Fruit fly (Drosophila melanogaster) whole organism, prepupa: ENCODE measurements around the gene Polr3I.
A peak's percentile ranks its signal among the peaks of the same experiment; 100 is the strongest.

Experiments
- Blimp-1 ChIP-seq: fragments of 200-800 bp; sonication (Bioruptor generic); optimal IDR thresholded peaks from 3 replicates; lab custom pipeline; 2017; ENCODE audit warnings: missing biosample characterization, missing genetic modification characterization, mild to moderate bottlenecking, moderate library complexity, missing genetic modification reagents
- CG10669 ChIP-seq: fragments of 200-800 bp; sonication (Bioruptor generic); optimal IDR thresholded peaks from 3 replicates; lab custom pipeline; 2018; ENCODE audit warnings: missing biosample characterization, mild to moderate bottlenecking, missing genetic modification characterization, moderate library complexity
- CG1621 ChIP-seq: fragments of 200-800 bp; sonication (Bioruptor generic); optimal IDR thresholded peaks from 3 replicates; lab custom pipeline; 2018; ENCODE audit warnings: missing biosample characterization, mild to moderate bottlenecking, missing genetic modification characterization
- CG3032 ChIP-seq: fragments of 200-800 bp; optimal IDR thresholded peaks from 2 replicates; lab custom pipeline; 2019; ENCODE audit warnings: missing biosample characterization, mild to moderate bottlenecking, missing genetic modification characterization, moderate library complexity
- CG31627 ChIP-seq: fragments of 200-800 bp; sonication (Bioruptor generic); optimal IDR thresholded peaks from 3 replicates; lab custom pipeline; 2016; ENCODE audit warnings: missing biosample characterization, missing genetic modification characterization
- CG34406 ChIP-seq: fragments of 200-800 bp; sonication (Bioruptor generic); optimal IDR thresholded peaks from 3 replicates; lab custom pipeline; 2016; ENCODE audit warnings: missing biosample characterization, missing genetic modification characterization
- CG3919 ChIP-seq: fragments of 200-800 bp; sonication (Bioruptor generic); optimal IDR thresholded peaks from 3 replicates; lab custom pipeline; 2016; ENCODE audit warnings: missing biosample characterization, missing genetic modification characterization
- CG4318 ChIP-seq: fragments of 200-800 bp; sonication (Bioruptor generic); optimal IDR thresholded peaks from 3 replicates; lab custom pipeline; 2017; ENCODE audit warnings: missing biosample characterization, mild to moderate bottlenecking, missing genetic modification characterization
- CG6276 ChIP-seq: fragments of 200-800 bp; sonication (Bioruptor generic); optimal IDR thresholded peaks from 2 replicates; lab custom pipeline; 2017; ENCODE audit warnings: missing biosample characterization, mild to moderate bottlenecking, missing genetic modification characterization
- CG6808 ChIP-seq: fragments of 200-800 bp; sonication (Bioruptor generic); optimal IDR thresholded peaks from 3 replicates; lab custom pipeline; 2017; ENCODE audit warnings: missing biosample characterization, missing genetic modification characterization, mild to moderate bottlenecking, moderate library complexity, missing genetic modification reagents
- CG6854 ChIP-seq: fragments of 200-800 bp; sonication (Bioruptor generic); optimal IDR thresholded peaks from 2 replicates; lab custom pipeline; 2017; ENCODE audit warnings: missing biosample characterization, mild to moderate bottlenecking, missing genetic modification characterization
- CG8119 ChIP-seq: fragments of 200-800 bp; sonication (Bioruptor generic); IDR thresholded peaks from 3 replicates; pipeline ENCODE4 v1.3.6; 2022; ENCODE audit warnings: missing biosample characterization, missing genetic modification characterization
- CG8632 ChIP-seq: fragments of 200-800 bp; sonication (Bioruptor generic); optimal IDR thresholded peaks from 3 replicates; lab custom pipeline; 2016; ENCODE audit warnings: missing biosample characterization, missing genetic modification characterization
- CG9139 ChIP-seq: fragments of 200-800 bp; sonication (Bioruptor generic); optimal IDR thresholded peaks from 3 replicates; lab custom pipeline; 2017; ENCODE audit warnings: missing biosample characterization, mild to moderate bottlenecking, missing genetic modification characterization
- Eip75B ChIP-seq: fragments of 200-800 bp; sonication (Bioruptor generic); optimal IDR thresholded peaks from 3 replicates; lab custom pipeline; 2016; ENCODE audit warnings: missing biosample characterization, missing genetic modification characterization
- Eip78C ChIP-seq: fragments of 200-800 bp; sonication (Bioruptor generic); peaks from one replicate; lab custom pipeline; 2016; ENCODE audit warnings: missing biosample characterization, missing genetic modification characterization
- Gug ChIP-seq: fragments of 200-800 bp; sonication (Bioruptor generic); IDR thresholded peaks from 2 replicates; pipeline ENCODE4 v1.3.6; 2022; ENCODE audit warnings: missing biosample characterization, missing genetic modification characterization
- Hr38 ChIP-seq: sonication (Bioruptor generic); optimal IDR thresholded peaks from 2 replicates; lab custom pipeline; 2016; ENCODE audit warnings: missing biosample characterization, missing genetic modification characterization
- Hr39 ChIP-seq: fragments of 200-800 bp; sonication (Bioruptor generic); optimal IDR thresholded peaks from 2 replicates; lab custom pipeline; 2016; ENCODE audit warnings: missing biosample characterization, missing genetic modification characterization
- Hr4 ChIP-seq: fragments of 200-800 bp; sonication (Bioruptor generic); optimal IDR thresholded peaks from 3 replicates; lab custom pipeline; 2016; ENCODE audit warnings: missing biosample characterization, missing genetic modification characterization
- Lpt ChIP-seq: fragments of 200-800 bp; sonication (Bioruptor generic); optimal IDR thresholded peaks from 3 replicates; lab custom pipeline; 2016; ENCODE audit warnings: missing biosample characterization, missing genetic modification characterization
- Smox ChIP-seq: fragments of 200-800 bp; sonication (Bioruptor generic); optimal IDR thresholded peaks from 3 replicates; lab custom pipeline; 2016; ENCODE audit warnings: missing biosample characterization, missing genetic modification characterization
- Sox14 ChIP-seq: fragments of 200-800 bp; sonication (Bioruptor generic); optimal IDR thresholded peaks from 3 replicates; lab custom pipeline; 2016; ENCODE audit warnings: missing biosample characterization, missing genetic modification characterization
- achi ChIP-seq: fragments of 200-800 bp; sonication (Bioruptor generic); optimal IDR thresholded peaks from 3 replicates; lab custom pipeline; 2016; ENCODE audit warnings: missing biosample characterization, missing genetic modification characterization
- dsx ChIP-seq: fragments of 200-800 bp; optimal IDR thresholded peaks from 3 replicates; lab custom pipeline; 2019; ENCODE audit warnings: missing biosample characterization, mild to moderate bottlenecking, missing genetic modification characterization, moderate library complexity; ENCODE audit not compliant: poor library complexity, severe bottlenecking
- eg ChIP-seq: fragments of 200-800 bp; sonication (Bioruptor generic); IDR thresholded peaks from 3 replicates; pipeline ENCODE4 v1.3.6; 2022; ENCODE audit warnings: missing biosample characterization, missing genetic modification characterization
- fd85E ChIP-seq: fragments of 200-800 bp; sonication (Bioruptor generic); optimal IDR thresholded peaks from 3 replicates; lab custom pipeline; 2016; ENCODE audit warnings: missing biosample characterization, missing genetic modification characterization
- fkh ChIP-seq: fragments of 200-800 bp; sonication (Bioruptor generic); optimal IDR thresholded peaks from 3 replicates; lab custom pipeline; 2017; ENCODE audit warnings: missing biosample characterization, mild to moderate bottlenecking, missing genetic modification characterization, moderate library complexity
- lz ChIP-seq: fragments of 200-800 bp; sonication (Bioruptor generic); optimal IDR thresholded peaks from 3 replicates; lab custom pipeline; 2016; ENCODE audit warnings: missing biosample characterization, missing genetic modification characterization
- salr ChIP-seq, 2 experiments: fragments of 200-800 bp; sonication (Bioruptor generic); optimal IDR thresholded peaks; 3 replicates each; lab custom pipeline; 2016 to 2018; ENCODE audit warnings: missing biosample characterization in 2 of 2, missing genetic modification characterization in 2 of 2, mild to moderate bottlenecking in 1 of 2
- ss ChIP-seq, 2 experiments: fragments of 200-800 bp; sonication (Bioruptor generic); optimal IDR thresholded peaks; 2 replicates in 1 of 2; 3 replicates in 1 of 2; lab custom pipeline; 2017 to 2018; ENCODE audit warnings: mild to moderate bottlenecking in 2 of 2, missing biosample characterization in 2 of 2, missing genetic modification characterization in 2 of 2, moderate library complexity in 1 of 2
- svp ChIP-seq: fragments of 200-800 bp; sonication (Bioruptor generic); peaks from one replicate; lab custom pipeline; 2016; ENCODE audit warnings: missing biosample characterization, missing genetic modification characterization
- vri ChIP-seq: fragments of 200-800 bp; sonication (Bioruptor generic); optimal IDR thresholded peaks from 3 replicates; lab custom pipeline; 2016; ENCODE audit warnings: missing biosample characterization, mild to moderate bottlenecking, missing genetic modification characterization

Gene Polr3I

dm6 chrX:16911962-16912361 is 27.6 kb downstream of the Polr3I start:
- TF ChIP-seq dsx (GFP tag; lab: Kevin White, UChicago) (no peak), salr (GFP tag; optimal IDR thresholded peaks at IDR 0.05; lab: Kevin White, UChicago) (no peak), Eip75B (GFP tag; lab: Kevin White, UChicago) (no peak), Sox14 (GFP tag; lab: Kevin White, UChicago) (no peak), CG8119 (GFP tag; lab: Robert Waterston, UW) (no peak), Smox (GFP tag; lab: Kevin White, UChicago) (no peak), CG6808 (no peak), CG8632 (GFP tag; lab: Kevin White, UChicago) (no peak), CG3919 (GFP tag; lab: Kevin White, UChicago) (no peak), fd85E (GFP tag; lab: Kevin White, UChicago) (no peak), CG31627 (GFP tag; lab: Kevin White, UChicago) (no peak), Hr38 (no peak), CG34406 (GFP tag; lab: Kevin White, UChicago) (no peak), lz (GFP tag; lab: Kevin White, UChicago) (no peak), CG4318 (GFP tag; lab: Kevin White, UChicago) (no peak), CG10669 (no peak), Gug (no peak), eg (GFP tag; lab: Robert Waterston, UW) (no peak)

DNA sequence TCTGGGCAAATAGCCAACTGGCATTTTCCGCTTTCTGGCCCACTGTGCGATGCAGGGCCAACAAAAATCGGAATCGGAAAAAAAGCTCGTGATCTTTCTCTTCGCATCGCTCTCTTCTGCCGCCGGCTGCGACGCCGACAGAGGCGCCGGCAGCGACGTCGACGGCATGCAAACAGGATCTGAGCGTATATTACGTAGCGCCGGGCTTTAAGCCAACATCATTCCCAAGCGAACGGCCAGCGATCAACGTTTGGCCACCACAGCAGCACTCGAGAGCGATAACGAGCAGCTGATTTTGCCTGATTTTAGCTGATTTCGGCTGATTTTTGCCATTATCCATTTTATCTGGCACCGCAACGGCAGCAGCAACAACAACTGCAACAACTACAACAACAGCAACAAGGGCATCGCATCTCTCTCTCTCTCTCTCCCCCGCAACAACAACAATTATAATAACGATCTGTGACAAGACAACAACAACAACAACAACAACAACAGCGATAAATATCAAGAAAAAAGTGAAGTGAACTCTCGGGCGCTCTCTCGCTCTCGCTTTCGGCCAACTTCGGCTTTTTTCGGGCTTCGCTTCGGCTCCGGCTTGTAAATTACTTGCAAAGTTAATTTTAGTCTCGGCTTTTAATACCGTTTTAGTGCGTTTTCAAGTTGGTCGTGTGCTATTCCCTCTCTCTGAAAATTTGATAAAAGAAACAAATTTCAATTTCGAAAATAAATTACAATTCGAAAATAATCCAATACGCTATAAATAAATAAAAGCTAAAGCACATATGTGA is 28.8 kb downstream of the Polr3I start, which contains the start of gene CG4928:
Gene CG4928 (plus strand): TSS at position 216 of the 791 bp plus-strand sequence.
- peak; percentile 71 for TF ChIP-seq Eip78C
- peak; percentile 10 for TF ChIP-seq CG9139 (GFP tag; lab: Kevin White, UChicago)
- peak; percentile 3 for TF ChIP-seq Hr39 (GFP tag; lab: Kevin White, UChicago)
- peak; percentile 55 for TF ChIP-seq CG6854 (GFP tag; lab: Kevin White, UChicago)
- TF ChIP-seq CG6276 (GFP tag; lab: Kevin White, UChicago), result no peak
- TF ChIP-seq Lpt (GFP tag; lab: Kevin White, UChicago), result peak; percentile 2
- peak in 1 of 2 experiments; percentile 29 for TF ChIP-seq ss (GFP tag; optimal IDR thresholded peaks at IDR 0.05; lab: Kevin White, UChicago)
- TF ChIP-seq achi (GFP tag; lab: Kevin White, UChicago), result no peak
- TF ChIP-seq Blimp-1 (GFP tag; lab: Kevin White, UChicago), result peak; percentile 70
- no peak for TF ChIP-seq CG3032
- TF ChIP-seq svp (GFP tag; lab: Kevin White, UChicago), result peak; percentile 31
- TF ChIP-seq Hr4 (GFP tag; lab: Kevin White, UChicago), result no peak
- TF ChIP-seq fkh (GFP tag; lab: Kevin White, UChicago), result peak; percentile 28
- 0 out of 3 replicates have a peak, but pooled peaks have one; percentile 48 for TF ChIP-seq eg (GFP tag; lab: Robert Waterston, UW)
- TF ChIP-seq dsx (GFP tag; lab: Kevin White, UChicago), result peak; percentile 11

dm6 chrX:16917462-16917861 is 33.1 kb downstream of the Polr3I start:
- peak; percentile 11 for TF ChIP-seq CG6808
- peak; percentile 1 for TF ChIP-seq CG1621 (tag; lab: Kevin White, UChicago)
- peak; percentile 71 for TF ChIP-seq fkh (GFP tag; lab: Kevin White, UChicago)
- TF ChIP-seq CG34406 (GFP tag; lab: Kevin White, UChicago), result no peak
- TF ChIP-seq CG10669, result peak; percentile 25
- peak in 1 of 2 experiments; percentile 35 for TF ChIP-seq ss (GFP tag; optimal IDR thresholded peaks at IDR 0.05; lab: Kevin White, UChicago)
- no peak for TF ChIP-seq salr (GFP tag; optimal IDR thresholded peaks at IDR 0.05; lab: Kevin White, UChicago)
- TF ChIP-seq Eip78C, result peak; percentile 65
- peak; percentile 54 for TF ChIP-seq svp (GFP tag; lab: Kevin White, UChicago)
- peak; percentile 16 for TF ChIP-seq vri (GFP tag; lab: Kevin White, UChicago)
